Worm (Caenorhabditis elegans): ENCODE results near the gene T07D4.5.

- TF ChIP-seq lin-29 (GFP tag; IDR thresholded peaks at IDR 0.05), result no peak
- no peak for TF ChIP-seq pha-4 (GFP tag; IDR thresholded peaks at IDR 0.05)
- no peak for TF ChIP-seq pha-4 (tag; optimal IDR thresholded peaks at IDR 0.05)
- no peak for TF ChIP-seq unc-39 (tag; optimal IDR thresholded peaks at IDR 0.05)
- TF ChIP-seq T20F7.1 (GFP tag; optimal IDR thresholded peaks at IDR 0.05), result no peak
- TF ChIP-seq nhr-76 (tag; optimal IDR thresholded peaks at IDR 0.05), result no peak
- no peak for TF ChIP-seq unc-62 (GFP tag; optimal IDR thresholded peaks at IDR 0.05 in 1 of 2)
- no peak for TF ChIP-seq unc-62 (tag; optimal IDR thresholded peaks at IDR 0.05)
- TF ChIP-seq mep-1 (tag; optimal IDR thresholded peaks at IDR 0.05), result no peak
- no peak for TF ChIP-seq ctbp-1 (GFP tag; IDR thresholded peaks at IDR 0.05)
- TF ChIP-seq pqm-1 (tag; optimal IDR thresholded peaks at IDR 0.05), result no peak
- TF ChIP-seq nhr-11 (tag; optimal IDR thresholded peaks at IDR 0.05), result no peak
- no peak for TF ChIP-seq F49E8.2 (tag; optimal IDR thresholded peaks at IDR 0.05; ENCODE audit: borderline replicate concordance)
Observed at ce11 chrII:8883559-8883958, 573 bp downstream of the T07D4.5 start, which contains the start of gene rha-1.
